Fruit fly (Drosophila melanogaster): ENCODE results near the gene CG31415.

DNA sequence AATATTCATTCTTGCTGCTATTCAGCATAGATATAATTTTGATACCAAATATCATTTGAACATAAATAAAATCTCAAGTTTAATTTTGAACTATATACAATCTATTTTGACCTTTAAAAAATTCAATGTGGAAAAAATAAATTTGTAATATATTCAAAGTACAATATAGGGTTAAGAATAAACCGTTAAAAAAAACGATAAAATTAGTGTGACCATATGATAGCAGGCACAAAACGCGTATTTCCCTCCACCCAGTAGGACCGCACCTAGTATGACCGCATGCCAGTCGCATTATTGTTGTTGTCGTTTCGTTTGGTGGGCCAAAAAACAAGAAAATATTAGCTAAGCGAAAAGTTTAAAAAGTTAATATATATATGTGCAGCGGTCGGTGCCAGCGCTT, 49.7 kb downstream of the CG31415 start, which contains the start of gene CG8516:
- TF ChIP-seq lov (optimal IDR thresholded peaks at IDR 0.05): no peak
- no peak for TF ChIP-seq lov (GFP tag; IDR thresholded peaks at IDR 0.05)
- no peak for TF ChIP-seq ranshi (GFP tag; IDR thresholded peaks at IDR 0.05)
